Worm (Caenorhabditis elegans): ENCODE data around the gene attf-5.

DNA sequence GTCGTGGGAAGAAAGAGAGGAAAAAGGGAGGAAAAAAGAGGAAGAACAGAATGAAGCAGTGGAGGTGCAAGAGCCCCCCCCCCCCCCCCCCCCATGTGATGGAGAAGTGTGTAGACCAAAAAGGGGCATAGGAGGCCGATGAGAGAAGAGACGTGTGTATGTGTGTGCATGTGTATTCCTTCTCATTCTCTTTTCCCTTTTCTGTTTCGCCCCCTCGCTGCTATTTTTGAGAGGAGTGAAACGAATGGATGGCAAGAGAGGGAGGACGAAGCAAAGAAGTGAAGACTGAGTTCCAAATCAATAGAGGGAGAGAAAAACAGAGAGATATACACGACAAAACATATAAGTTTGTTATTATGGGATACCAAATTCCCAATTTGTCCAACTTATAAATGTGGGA lies 27.6 kb upstream of the attf-5 start:
- no peak for TF ChIP-seq dao-5 (tag; optimal IDR thresholded peaks at IDR 0.05)
- TF ChIP-seq him-1 (tag; optimal IDR thresholded peaks at IDR 0.05), result no peak
